Worm (Caenorhabditis elegans) whole organism, L4 larva: ENCODE measurements around the gene dsl-3.

Source experiments
- F26F4.8 ChIP-seq: fragments of 200-800 bp; sonication (Bioruptor generic); conservative IDR thresholded peaks from 2 replicates; pipeline ENCODE4 v1.3.6; 2022; ENCODE audit warnings: missing genetic modification characterization, missing compliant biosample characterization
- F37D6.2 ChIP-seq: sonication (generic microtip); optimal IDR thresholded peaks from 2 replicates; lab custom pipeline; 2016; ENCODE audit warnings: mild to moderate bottlenecking, missing genetic modification characterization, missing compliant biosample characterization
- F49E8.2 ChIP-seq: sonication (generic microtip); optimal IDR thresholded peaks from 2 replicates; lab custom pipeline; 2016; ENCODE audit warnings: missing compliant biosample characterization, mild to moderate bottlenecking, missing genetic modification characterization, borderline replicate concordance
- R02D3.7 ChIP-seq: fragments of 150-350 bp; sonication (generic microtip); optimal IDR thresholded peaks from 3 replicates; lab custom pipeline; 2014; ENCODE audit warnings: missing biosample characterization, missing genetic modification characterization
- T26A8.4 ChIP-seq: fragments of 200-800 bp; sonication (Bioruptor generic); IDR thresholded peaks from 2 replicates; pipeline ENCODE4 v1.3.6; 2022; ENCODE audit warnings: missing genetic modification characterization, missing compliant biosample characterization
- Y48G9A.11 ChIP-seq: fragments of 200-800 bp; sonication (Bioruptor generic); IDR thresholded peaks from 2 replicates; pipeline ENCODE4 v1.3.6; 2022; ENCODE audit warnings: missing genetic modification reagents, missing genetic modification characterization, missing compliant biosample characterization
- Y75B8A.6 ChIP-seq: fragments of 200-800 bp; sonication (Bioruptor generic); IDR thresholded peaks from 2 replicates; pipeline ENCODE4 v1.3.6; 2022; ENCODE audit warnings: missing genetic modification reagents, missing genetic modification characterization, missing compliant biosample characterization
- ama-1 ChIP-seq: fragments of 150-350 bp; optimal IDR thresholded peaks from 2 replicates; lab custom pipeline; 2014; ENCODE audit warnings: inconsistent platforms, mixed read lengths
- ceh-32 ChIP-seq: sonication (generic microtip); optimal IDR thresholded peaks from 2 replicates; lab custom pipeline; 2016; ENCODE audit warnings: mild to moderate bottlenecking, missing genetic modification characterization, missing compliant biosample characterization; ENCODE audit not compliant: poor library complexity
- ceh-44 ChIP-seq: fragments of 200-800 bp; sonication (Bioruptor generic); IDR thresholded peaks from 2 replicates; pipeline ENCODE4 v1.3.6; 2022; ENCODE audit warnings: missing genetic modification reagents, missing genetic modification characterization, missing compliant biosample characterization
- ceh-62 ChIP-seq: sonication (generic microtip); optimal IDR thresholded peaks from 2 replicates; lab custom pipeline; 2017; ENCODE audit warnings: missing biosample characterization, missing genetic modification characterization
- ceh-82 ChIP-seq: sonication (generic microtip); optimal IDR thresholded peaks from 2 replicates; lab custom pipeline; 2017; ENCODE audit warnings: missing biosample characterization, missing genetic modification characterization
- ces-1 ChIP-seq: fragments of 150-350 bp; sonication (generic microtip); optimal IDR thresholded peaks from 4 replicates; lab custom pipeline; 2014; ENCODE audit warnings: missing biosample characterization, missing genetic modification reagents, missing genetic modification characterization
- daf-16 ChIP-seq, 3 experiments: sonication (generic microtip); optimal IDR thresholded peaks; 2 replicates each; lab custom pipeline; 2016 to 2017; ENCODE audit warnings: missing genetic modification characterization in 3 of 3, missing genetic modification reagents in 3 of 3, mild to moderate bottlenecking in 2 of 3, missing compliant biosample characterization in 2 of 3, missing biosample characterization in 1 of 3, moderate library complexity in 1 of 3
- dmd-8 ChIP-seq: fragments of 200-800 bp; sonication (Bioruptor generic); IDR thresholded peaks from 2 replicates; pipeline ENCODE4 v1.3.6; 2022; ENCODE audit warnings: missing genetic modification characterization, missing compliant biosample characterization
- dmd-9 ChIP-seq: fragments of 200-800 bp; sonication (Bioruptor generic); IDR thresholded peaks from 2 replicates; pipeline ENCODE4 v1.3.6; 2022; ENCODE audit warnings: missing genetic modification reagents, missing genetic modification characterization, missing compliant biosample characterization
- egl-27 ChIP-seq: sonication (generic microtip); optimal IDR thresholded peaks from 3 replicates; lab custom pipeline; 2017; ENCODE audit warnings: missing biosample characterization, missing genetic modification reagents, missing genetic modification characterization
- fkh-10 ChIP-seq: fragments of 150-350 bp; optimal IDR thresholded peaks from 2 replicates; lab custom pipeline; 2014; ENCODE audit warnings: missing biosample characterization, missing genetic modification reagents, missing genetic modification characterization
- hlh-30 ChIP-seq: sonication (generic microtip); optimal IDR thresholded peaks from 2 replicates; lab custom pipeline; 2017; ENCODE audit warnings: antibody characterized with exemption, mild to moderate bottlenecking, missing genetic modification characterization, missing compliant biosample characterization; ENCODE audit not compliant: insufficient read depth
- hmg-1.1 ChIP-seq: fragments of 200-800 bp; sonication (Bioruptor generic); IDR thresholded peaks from 2 replicates; pipeline ENCODE4 v1.3.6; 2022; ENCODE audit warnings: missing genetic modification reagents, missing genetic modification characterization, missing compliant biosample characterization
- jun-1 ChIP-seq: fragments of 150-350 bp; optimal IDR thresholded peaks from 2 replicates; lab custom pipeline; 2014; ENCODE audit warnings: missing biosample characterization, missing genetic modification reagents, missing genetic modification characterization
- lin-13 ChIP-seq: fragments of 150-350 bp; optimal IDR thresholded peaks from 2 replicates; lab custom pipeline; 2014; ENCODE audit warnings: missing biosample characterization, missing genetic modification reagents, missing genetic modification characterization
- lin-29 ChIP-seq: fragments of 200-800 bp; sonication (Bioruptor generic); IDR thresholded peaks from 2 replicates; pipeline ENCODE4 v1.3.6; 2022; ENCODE audit warnings: missing genetic modification reagents, missing genetic modification characterization, missing compliant biosample characterization
- lin-38 ChIP-seq: fragments of 200-800 bp; sonication (Bioruptor generic); IDR thresholded peaks from 2 replicates; pipeline ENCODE4 v1.3.6; 2022; ENCODE audit warnings: missing genetic modification reagents, missing genetic modification characterization, missing compliant biosample characterization
- madf-9 ChIP-seq: fragments of 200-800 bp; sonication (Bioruptor generic); conservative IDR thresholded peaks from 2 replicates; pipeline ENCODE4 v1.3.6; 2022; ENCODE audit warnings: missing genetic modification reagents, missing genetic modification characterization, missing compliant biosample characterization
- mep-1 ChIP-seq: fragments of 150-350 bp; sonication (generic microtip); optimal IDR thresholded peaks from 3 replicates; lab custom pipeline; 2014; ENCODE audit warnings: missing biosample characterization, missing genetic modification characterization
- nhr-10 ChIP-seq: fragments of 150-350 bp; optimal IDR thresholded peaks from 2 replicates; lab custom pipeline; 2014; ENCODE audit warnings: missing biosample characterization, missing genetic modification characterization
- nhr-28 ChIP-seq: fragments of 150-350 bp; optimal IDR thresholded peaks from 2 replicates; lab custom pipeline; 2014; ENCODE audit warnings: missing biosample characterization, missing genetic modification characterization
- nhr-77 ChIP-seq: fragments of 150-350 bp; optimal IDR thresholded peaks from 2 replicates; lab custom pipeline; 2014; ENCODE audit warnings: missing biosample characterization, missing genetic modification characterization
- php-3 ChIP-seq: fragments of 200-800 bp; sonication (Bioruptor generic); IDR thresholded peaks from 2 replicates; pipeline ENCODE4 v1.3.6; 2022; ENCODE audit warnings: missing genetic modification reagents, missing genetic modification characterization, missing compliant biosample characterization
- set-16 ChIP-seq: fragments of 200-800 bp; sonication (Bioruptor generic); IDR thresholded peaks from 2 replicates; pipeline ENCODE4 v1.3.6; 2022; ENCODE audit warnings: missing genetic modification reagents, missing genetic modification characterization, missing compliant biosample characterization
- spr-1 ChIP-seq: sonication (generic microtip); optimal IDR thresholded peaks from 2 replicates; lab custom pipeline; 2016; ENCODE audit warnings: mild to moderate bottlenecking, missing genetic modification characterization, missing compliant biosample characterization
- unc-130 ChIP-seq: sonication (generic microtip); optimal IDR thresholded peaks from 2 replicates; lab custom pipeline; 2016; ENCODE audit warnings: missing genetic modification reagents, missing genetic modification characterization, missing compliant biosample characterization
- unc-62 ChIP-seq, 3 experiments: fragments of 150-350 bp in 1 of 3; sonication (generic microtip); optimal IDR thresholded peaks in 2 of 3; peaks in 1 of 3; 1 replicate in 1 of 3; 2 replicates in 2 of 3; lab custom pipeline; 2014 to 2017; ENCODE audit warnings: missing biosample characterization in 3 of 3, missing genetic modification characterization in 3 of 3, missing genetic modification reagents in 3 of 3, missing genotype in 1 of 3
- zag-1 ChIP-seq: fragments of 150-350 bp; optimal IDR thresholded peaks from 2 replicates; lab custom pipeline; 2014; ENCODE audit warnings: missing biosample characterization, missing genetic modification characterization
- zfp-2 ChIP-seq: sonication (generic microtip); optimal IDR thresholded peaks from 2 replicates; lab custom pipeline; 2016; ENCODE audit warnings: mild to moderate bottlenecking, missing genetic modification characterization, missing compliant biosample characterization
- zip-2 ChIP-seq: fragments of 150-350 bp; optimal IDR thresholded peaks from 2 replicates; lab custom pipeline; 2014; ENCODE audit warnings: missing biosample characterization, missing genetic modification characterization
- ztf-11 ChIP-seq: fragments of 150-350 bp; optimal IDR thresholded peaks from 2 replicates; lab custom pipeline; 2014; ENCODE audit warnings: missing biosample characterization, missing genetic modification characterization

The dsl-3 gene

DNA sequence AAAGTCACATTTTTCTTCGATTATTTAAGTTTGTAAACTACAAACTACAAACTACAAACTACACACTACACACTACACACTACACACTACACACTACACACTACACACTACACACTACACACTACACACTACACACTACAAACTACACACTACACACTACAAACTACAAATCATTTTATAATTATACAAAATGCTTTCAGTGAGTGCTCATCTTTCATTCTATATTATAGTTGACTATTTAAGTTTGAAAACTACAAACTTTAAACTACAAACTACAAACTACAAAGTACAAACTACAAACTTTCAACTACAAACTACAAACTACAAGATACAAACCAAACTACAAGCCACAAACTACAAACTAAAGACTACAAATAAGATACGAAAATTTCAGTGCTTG lies 14.4 kb downstream of the dsl-3 start:
- TF ChIP-seq Y48G9A.11: no peak
- peak; percentile 10 for TF ChIP-seq mep-1 (tag; lab: Kevin White, UChicago)
- peak; percentile 100 for TF ChIP-seq nhr-28 (tag; lab: Kevin White, UChicago)
- no peak for TF ChIP-seq hmg-1.1
- TF ChIP-seq ceh-32: no peak
- peak; percentile 55 for TF ChIP-seq nhr-77 (tag; lab: Kevin White, UChicago)
- peak; percentile 76 for TF ChIP-seq lin-13 (GFP tag; lab: Kevin White, UChicago)

DNA sequence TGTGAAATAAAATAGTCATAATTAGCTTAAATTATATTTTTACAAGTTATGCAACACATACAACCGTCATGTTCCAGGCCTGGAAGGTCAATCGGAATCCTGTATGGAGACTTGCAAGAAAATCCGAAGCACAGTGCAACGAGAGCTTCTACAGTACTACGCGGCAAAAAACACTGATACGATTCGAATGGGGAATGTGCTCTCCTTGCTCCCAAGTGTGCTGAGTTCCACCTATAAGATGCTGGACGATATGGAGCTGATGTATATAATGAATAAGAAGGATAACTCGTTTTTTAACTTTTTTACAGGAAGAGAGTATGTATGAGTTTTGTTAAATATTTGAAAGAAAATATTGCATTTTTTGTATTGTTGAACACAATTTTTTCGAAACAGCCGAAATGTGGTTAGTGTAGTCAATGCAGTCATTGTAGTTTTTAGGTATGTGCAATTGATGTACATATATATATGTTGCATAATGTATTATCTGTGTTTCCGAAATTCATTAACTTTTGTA lies 16.3 kb downstream of the dsl-3 start, which contains the start of gene nhr-146:
Gene nhr-146, plus strand, starts transcription at position 464 of the 514 bp plus-strand sequence.
- TF ChIP-seq ceh-82 (tag; lab: Kevin White, UChicago) (no peak), F49E8.2 (no peak), unc-62 (GFP tag; optimal IDR thresholded peaks at IDR 0.05 in 1 of 2; lab: Kevin White, UChicago) (peak in 1 of 2 experiments; percentile 91), unc-62 (tag; optimal IDR thresholded peaks at IDR 0.05; lab: Kevin White, UChicago) (no peak), ztf-11 (tag; lab: Kevin White, UChicago) (no peak), R02D3.7 (tag; lab: Kevin White, UChicago) (no peak)

DNA sequence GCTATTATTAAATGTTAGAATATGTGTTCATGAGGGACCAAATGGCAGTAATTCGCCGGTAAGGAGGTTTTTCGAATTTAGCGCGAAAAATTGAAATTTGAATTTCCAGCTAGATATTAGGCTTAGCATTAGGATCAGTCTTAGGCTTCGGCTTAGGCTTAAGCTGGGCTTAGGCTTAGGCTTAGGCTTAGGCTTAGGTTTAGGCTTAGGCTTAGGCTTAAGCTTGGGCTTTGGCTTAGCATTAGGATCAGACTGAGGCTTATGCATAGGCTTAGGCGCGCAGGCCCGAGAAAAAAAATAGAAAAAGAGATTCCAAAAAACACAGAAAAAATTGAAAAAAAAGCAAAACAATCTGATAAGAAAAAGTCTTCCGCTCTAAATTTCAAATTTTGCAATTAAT lies 18.2 kb downstream of the dsl-3 start:
- no peak for TF ChIP-seq ceh-62 (tag; lab: Kevin White, UChicago)
- TF ChIP-seq ama-1 (lab: Kevin White, UChicago): no peak
- no peak for TF ChIP-seq jun-1
- no peak for TF ChIP-seq zip-2 (tag; lab: Kevin White, UChicago)
- no peak for TF ChIP-seq Y48G9A.11
- TF ChIP-seq zag-1 (tag; lab: Kevin White, UChicago): no peak
- no peak for TF ChIP-seq hmg-1.1
- TF ChIP-seq nhr-77 (tag; lab: Kevin White, UChicago): no peak
- no peak for TF ChIP-seq php-3 (GFP tag; lab: Robert Waterston, UW)
- no peak for TF ChIP-seq fkh-10 (GFP tag; lab: Kevin White, UChicago)
- no peak for TF ChIP-seq Y75B8A.6
- TF ChIP-seq lin-38: no peak
- no peak for TF ChIP-seq lin-29 (GFP tag; lab: Robert Waterston, UW)

ce11 chrIV:1628730-1629129 lies 18.7 kb downstream of the dsl-3 start:
- no peak for TF ChIP-seq daf-16 (GFP tag; optimal IDR thresholded peaks at IDR 0.05; lab: Kevin White, UChicago)
- TF ChIP-seq daf-16 (tag; optimal IDR thresholded peaks at IDR 0.05; lab: Kevin White, UChicago): no peak
- TF ChIP-seq set-16 (GFP tag; lab: Robert Waterston, UW): peak; percentile 61
- TF ChIP-seq nhr-77 (tag; lab: Kevin White, UChicago): no peak
- no peak for TF ChIP-seq zfp-2
- TF ChIP-seq T26A8.4: no peak
- TF ChIP-seq Y48G9A.11: 0 out of 2 replicates have a peak, but pooled peaks have one; percentile 16
- no peak for TF ChIP-seq zip-2 (tag; lab: Kevin White, UChicago)
- TF ChIP-seq, all 104 proteins: peak for 2

- TF ChIP-seq dmd-8 (GFP tag; lab: Robert Waterston, UW): no peak
- TF ChIP-seq ces-1 (GFP tag; lab: Kevin White, UChicago): no peak
- TF ChIP-seq nhr-28 (tag; lab: Kevin White, UChicago): no peak
- no peak for TF ChIP-seq F37D6.2 (tag; lab: Kevin White, UChicago)
- no peak for TF ChIP-seq ceh-44
- TF ChIP-seq hlh-30 (tag; lab: Kevin White, UChicago): no peak
- TF ChIP-seq dmd-9: no peak
- no peak for TF ChIP-seq madf-9
- TF ChIP-seq unc-130 (GFP tag; lab: Kevin White, UChicago): no peak
- TF ChIP-seq F26F4.8 (GFP tag; lab: Robert Waterston, UW): no peak
- TF ChIP-seq spr-1 (tag; lab: Kevin White, UChicago): no peak
- TF ChIP-seq nhr-10 (tag; lab: Kevin White, UChicago): no peak
- no peak for TF ChIP-seq egl-27 (tag; lab: Kevin White, UChicago)
Observed at ce11 chrIV:1631651-1632050, 21.6 kb downstream of the dsl-3 start, which contains the start of gene cpg-24. Gene cpg-24, plus strand, starts transcription at chrIV:1631951.
